Worm (Caenorhabditis elegans): ENCODE measurements around the gene K10D6.4.
A peak's percentile ranks its signal among the peaks of the same experiment; 100 is the strongest.

K10D6.4 gene

DNA sequence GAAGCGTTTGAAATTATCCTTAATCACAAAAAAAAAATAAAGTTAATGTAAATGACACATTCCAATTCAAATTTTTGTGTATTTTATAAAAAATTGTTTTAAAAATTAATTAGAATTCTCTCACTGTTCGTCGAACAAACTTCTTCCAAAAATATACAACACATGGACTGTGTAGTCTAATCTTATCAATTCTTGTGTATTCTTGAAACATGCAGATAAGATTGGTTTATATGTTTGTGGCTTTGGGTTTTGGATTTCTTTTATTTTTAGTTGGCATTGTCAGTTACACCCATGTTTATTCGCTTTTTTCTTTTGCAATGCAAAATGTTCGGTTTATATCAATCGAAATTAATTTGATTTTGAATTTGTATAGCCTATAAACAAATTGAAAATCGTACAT is 18.7 kb downstream of the K10D6.4 start:
- TF ChIP-seq elt-2 (tag; optimal IDR thresholded peaks at IDR 0.05) (peak; percentile 24), gmeb-2 (tag; optimal IDR thresholded peaks at IDR 0.05) (no peak)

DNA sequence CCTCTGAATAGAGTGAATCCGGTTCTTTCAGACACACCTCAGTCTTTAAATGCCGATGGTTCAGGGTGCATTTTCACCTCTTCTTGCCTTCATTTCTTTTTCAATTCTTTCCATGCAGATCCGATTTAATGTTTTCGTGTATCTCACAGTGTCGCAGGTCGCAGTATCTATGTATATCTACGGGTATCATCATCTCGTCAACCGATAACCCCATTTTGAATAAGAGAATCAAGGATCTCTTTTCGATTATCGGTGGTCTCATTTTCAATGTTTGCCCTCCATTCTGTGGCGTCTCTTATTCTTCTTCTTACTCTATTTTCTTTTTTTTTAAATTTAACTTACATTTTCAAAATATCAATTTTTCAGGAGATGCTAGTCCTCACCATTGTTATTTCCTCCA is 19.2 kb downstream of the K10D6.4 start, which contains the start of gene T19B10.2:
Gene T19B10.2, plus strand, starts transcription at position 367 of the 400 bp plus-strand sequence.
- TF ChIP-seq eyg-1 (tag; optimal IDR thresholded peaks at IDR 0.05) (no peak), nfya-1 (tag; optimal IDR thresholded peaks at IDR 0.05) (no peak), pat-9 (tag; optimal IDR thresholded peaks at IDR 0.05) (no peak), ref-2 (tag; optimal IDR thresholded peaks at IDR 0.05) (no peak), ets-4 (tag; optimal IDR thresholded peaks at IDR 0.05) (no peak), T23F11.4 (GFP tag; optimal IDR thresholded peaks at IDR 0.05) (no peak), K09A11.1 (tag; optimal IDR thresholded peaks at IDR 0.05; ENCODE audit: insufficient read depth) (no peak), npax-4 (tag; optimal IDR thresholded peaks at IDR 0.05) (no peak), ceh-6 (GFP tag; optimal IDR thresholded peaks at IDR 0.05) (no peak)

- TF ChIP-seq tbx-7 (tag; optimal IDR thresholded peaks at IDR 0.05) = no peak
- no peak for TF ChIP-seq lim-6 (tag; optimal IDR thresholded peaks at IDR 0.05)
- no peak for TF ChIP-seq C38D4.7 (GFP tag; optimal IDR thresholded peaks at IDR 0.05)
- TF ChIP-seq gmeb-2 (tag; optimal IDR thresholded peaks at IDR 0.05) = no peak
- TF ChIP-seq pqm-1 (tag; optimal IDR thresholded peaks at IDR 0.05) = no peak
- TF ChIP-seq ceh-48 (tag; optimal IDR thresholded peaks at IDR 0.05) = no peak
- TF ChIP-seq ceh-19 (GFP tag; optimal IDR thresholded peaks at IDR 0.05) = no peak
- TF ChIP-seq ama-1 (optimal IDR thresholded peaks at IDR 0.05) = no peak
- no peak for TF ChIP-seq zip-5 (tag; optimal IDR thresholded peaks at IDR 0.05)
- no peak for TF ChIP-seq sdc-2 (tag; optimal IDR thresholded peaks at IDR 0.05)
- TF ChIP-seq nfya-1 (tag; optimal IDR thresholded peaks at IDR 0.05) = no peak
- no peak for TF ChIP-seq eyg-1 (tag; optimal IDR thresholded peaks at IDR 0.05)
- TF ChIP-seq F13H6.1 (tag; optimal IDR thresholded peaks at IDR 0.05) = no peak
- no peak for TF ChIP-seq ceh-14 (tag; optimal IDR thresholded peaks at IDR 0.05)
- no peak for TF ChIP-seq madf-2 (tag; optimal IDR thresholded peaks at IDR 0.05)
- TF ChIP-seq ahr-1 (tag; optimal IDR thresholded peaks at IDR 0.05) = no peak
- no peak for TF ChIP-seq ref-2 (tag; optimal IDR thresholded peaks at IDR 0.05)
- no peak for TF ChIP-seq ceh-34 (tag; optimal IDR thresholded peaks at IDR 0.05)
- TF ChIP-seq syd-9 (tag; optimal IDR thresholded peaks at IDR 0.05) = no peak
These were observed 22.0 kb downstream of the K10D6.4 start for ce11 chrV:11223698-11224097.

DNA sequence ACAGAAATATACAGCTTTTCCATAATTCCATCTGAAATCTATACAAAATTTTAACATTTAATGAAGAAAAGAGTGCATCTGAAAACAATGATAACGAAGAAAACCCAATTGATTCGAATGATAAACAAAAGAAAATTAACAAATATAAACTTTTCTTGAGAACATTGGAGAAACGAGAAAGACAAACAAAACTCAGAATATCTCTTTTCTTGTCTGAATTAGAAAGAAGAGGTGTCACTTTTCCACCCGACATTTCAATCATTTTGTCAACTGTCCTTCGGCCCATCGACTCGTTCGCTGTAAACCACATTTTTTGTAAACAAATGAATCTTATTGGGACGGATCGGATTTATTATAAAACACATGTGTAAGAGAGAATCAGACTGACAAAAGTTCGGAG is 24.3 kb downstream of the K10D6.4 start, which contains the start of gene bgal-1:
Gene bgal-1, minus strand, starts transcription at position 38 of the 400 bp plus-strand sequence.
- TF ChIP-seq sox-2 (GFP tag; IDR thresholded peaks at IDR 0.05) (no peak), unc-55 (GFP tag; optimal IDR thresholded peaks at IDR 0.05) (peak; percentile 81)

DNA sequence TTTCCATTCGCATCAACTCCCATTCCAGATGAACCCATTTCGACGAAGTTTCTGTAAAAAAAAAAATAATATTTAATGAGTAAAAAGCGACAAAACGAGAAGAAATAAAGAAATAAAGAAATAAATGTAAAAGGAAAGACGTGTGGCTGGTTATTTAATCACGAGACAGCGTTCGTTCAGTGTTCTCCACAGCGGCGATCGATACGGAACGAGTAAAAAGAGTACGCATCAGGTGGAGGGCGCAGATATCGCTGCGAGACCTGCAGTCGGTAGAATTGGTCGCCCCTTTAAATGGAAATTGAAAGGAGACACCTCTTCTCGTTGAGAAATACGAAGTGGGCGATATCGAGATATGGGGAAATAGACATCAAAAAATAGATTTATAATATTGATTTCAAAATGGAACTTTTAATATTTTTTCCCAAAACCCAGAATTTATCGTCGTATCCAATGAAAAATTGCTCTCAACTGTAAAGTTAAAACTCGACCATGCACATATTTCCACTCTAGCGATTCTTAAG is 27.0 kb downstream of the K10D6.4 start, which contains the start of gene pqn-70:
Gene pqn-70, minus strand, starts transcription at position 51 of the 521 bp plus-strand sequence.
- TF ChIP-seq unc-42 (tag; optimal IDR thresholded peaks at IDR 0.05) (peak; percentile 86), ceh-6 (GFP tag; optimal IDR thresholded peaks at IDR 0.05) (no peak), sox-4 (tag; optimal IDR thresholded peaks at IDR 0.05) (no peak), ref-2 (tag; optimal IDR thresholded peaks at IDR 0.05) (peak; percentile 74), hlh-13 (GFP tag; optimal IDR thresholded peaks at IDR 0.05) (no peak), lim-6 (tag; optimal IDR thresholded peaks at IDR 0.05) (no peak), ceh-19 (GFP tag; optimal IDR thresholded peaks at IDR 0.05) (peak; percentile 52), unc-55 (GFP tag; optimal IDR thresholded peaks at IDR 0.05) (peak; percentile 31), dve-1 (tag; optimal IDR thresholded peaks at IDR 0.05) (peak; percentile 15), ceh-9 (tag; optimal IDR thresholded peaks at IDR 0.05) (no peak), pat-9 (tag; optimal IDR thresholded peaks at IDR 0.05) (no peak), unc-86 (tag; optimal IDR thresholded peaks at IDR 0.05) (no peak), mec-3 (tag; optimal IDR thresholded peaks at IDR 0.05; ENCODE audit: borderline replicate concordance) (no peak), ceh-45 (GFP tag; IDR thresholded peaks at IDR 0.05) (no peak), nhr-11 (tag; optimal IDR thresholded peaks at IDR 0.05) (no peak), T23F11.4 (GFP tag; optimal IDR thresholded peaks at IDR 0.05) (no peak), fkh-10 (GFP tag; optimal IDR thresholded peaks at IDR 0.05) (no peak), ahr-1 (tag; optimal IDR thresholded peaks at IDR 0.05) (no peak), madf-2 (tag; optimal IDR thresholded peaks at IDR 0.05) (no peak), ceh-22 (tag; optimal IDR thresholded peaks at IDR 0.05) (no peak), elt-2 (tag; optimal IDR thresholded peaks at IDR 0.05) (peak; percentile 43), lin-11 (tag; optimal IDR thresholded peaks at IDR 0.05) (no peak), ceh-14 (tag; optimal IDR thresholded peaks at IDR 0.05) (peak; percentile 57), gmeb-2 (tag; optimal IDR thresholded peaks at IDR 0.05) (no peak), ceh-18 (tag; optimal IDR thresholded peaks at IDR 0.05) (peak; percentile 35), hlh-6 (tag; optimal IDR thresholded peaks at IDR 0.05) (no peak), tbx-2 (tag; optimal IDR thresholded peaks at IDR 0.05) (peak; percentile 79), C08G9.2 (tag; optimal IDR thresholded peaks at IDR 0.05) (peak; percentile 68)

All from whole organism, late embryonic.